Worm (Caenorhabditis elegans) whole organism, mixed stage, embryonic: Measurements from ENCODE around the gene C16A3.6.
A peak's percentile ranks its signal among the peaks of the same experiment; 100 is the strongest.

Experiments
- M03D4.4 ChIP-seq: sonication (generic microtip); optimal IDR thresholded peaks from 2 replicates; lab custom pipeline; 2017; ENCODE audit warnings: mild to moderate bottlenecking, missing genetic modification characterization, missing compliant biosample characterization
- bed-3 ChIP-seq: fragments of 200-800 bp; sonication (Bioruptor generic); optimal IDR thresholded peaks from 3 replicates; lab custom pipeline; 2018; ENCODE audit warnings: mild to moderate bottlenecking, missing genetic modification characterization, moderate library complexity, missing compliant biosample characterization
- blmp-1 ChIP-seq: fragments of 150-350 bp; optimal IDR thresholded peaks from 2 replicates; lab custom pipeline; 2014; ENCODE audit warnings: missing biosample characterization, missing genetic modification characterization
- ceh-39 ChIP-seq: fragments of 150-350 bp; optimal IDR thresholded peaks from 2 replicates; lab custom pipeline; 2014; ENCODE audit warnings: missing biosample characterization, missing genetic modification characterization
- ceh-43 ChIP-seq: fragments of 200-800 bp; sonication (Bioruptor generic); optimal IDR thresholded peaks from 2 replicates; lab custom pipeline; 2018; ENCODE audit warnings: mild to moderate bottlenecking, missing genetic modification characterization, moderate library complexity, missing compliant biosample characterization
- ceh-83 ChIP-seq: fragments of 200-800 bp; sonication (Bioruptor generic); optimal IDR thresholded peaks from 2 replicates; lab custom pipeline; 2018; ENCODE audit warnings: mild to moderate bottlenecking, missing genetic modification characterization, missing compliant biosample characterization
- ces-1 ChIP-seq: fragments of 150-350 bp; optimal IDR thresholded peaks from 2 replicates; lab custom pipeline; 2014; ENCODE audit warnings: missing biosample characterization, missing genetic modification reagents, missing genetic modification characterization
- cnd-1 ChIP-seq: fragments of 200-800 bp; sonication (Bioruptor generic); optimal IDR thresholded peaks from 2 replicates; lab custom pipeline; 2018; ENCODE audit warnings: mild to moderate bottlenecking, missing genetic modification characterization, missing compliant biosample characterization
- drap-1 ChIP-seq: fragments of 200-800 bp; sonication (Bioruptor generic); optimal IDR thresholded peaks from 3 replicates; lab custom pipeline; 2018; ENCODE audit warnings: mild to moderate bottlenecking, missing genetic modification characterization, missing compliant biosample characterization
- elt-3 ChIP-seq: fragments of 150-350 bp; optimal IDR thresholded peaks from 2 replicates; lab custom pipeline; 2014; ENCODE audit warnings: missing biosample characterization, missing genetic modification characterization
- flh-1 ChIP-seq: fragments of 200-800 bp; sonication (Bioruptor generic); optimal IDR thresholded peaks from 2 replicates; lab custom pipeline; 2018; ENCODE audit warnings: mild to moderate bottlenecking, missing genetic modification characterization, moderate library complexity, missing compliant biosample characterization
- ham-2 ChIP-seq: fragments of 200-800 bp; sonication (Bioruptor generic); optimal IDR thresholded peaks from 2 replicates; lab custom pipeline; 2018; ENCODE audit warnings: mild to moderate bottlenecking, missing genetic modification characterization, missing compliant biosample characterization
- hlh-1 ChIP-seq: fragments of 150-350 bp; optimal IDR thresholded peaks from 2 replicates; lab custom pipeline; 2014; ENCODE audit warnings: missing biosample characterization, missing genetic modification reagents, missing genetic modification characterization
- lin-13 ChIP-seq: fragments of 150-350 bp; optimal IDR thresholded peaks from 2 replicates; lab custom pipeline; 2014; ENCODE audit warnings: missing biosample characterization, missing genetic modification characterization
- lin-32 ChIP-seq: fragments of 200-800 bp; sonication (Bioruptor generic); optimal IDR thresholded peaks from 2 replicates; lab custom pipeline; 2018; ENCODE audit warnings: mild to moderate bottlenecking, missing genetic modification characterization, missing compliant biosample characterization
- lsy-2 ChIP-seq: fragments of 150-350 bp; optimal IDR thresholded peaks from 2 replicates; lab custom pipeline; 2014; ENCODE audit warnings: missing biosample characterization, missing genetic modification characterization
- mab-5 ChIP-seq: fragments of 150-350 bp; optimal IDR thresholded peaks from 2 replicates; lab custom pipeline; 2014; ENCODE audit warnings: missing biosample characterization, missing genetic modification characterization
- mep-1 ChIP-seq: fragments of 150-350 bp; optimal IDR thresholded peaks from 2 replicates; lab custom pipeline; 2017; ENCODE audit warnings: missing biosample characterization, missing genetic modification reagents, missing genetic modification characterization, inconsistent platforms
- mls-2 ChIP-seq: sonication (generic microtip); optimal IDR thresholded peaks from 2 replicates; lab custom pipeline; 2016; ENCODE audit warnings: mild to moderate bottlenecking, missing genetic modification characterization, moderate library complexity, missing compliant biosample characterization
- nhr-12 ChIP-seq: fragments of 150-350 bp; optimal IDR thresholded peaks from 2 replicates; lab custom pipeline; 2014; ENCODE audit warnings: missing biosample characterization, missing genetic modification characterization
- nhr-2 ChIP-seq: fragments of 150-350 bp; optimal IDR thresholded peaks from 2 replicates; lab custom pipeline; 2014; ENCODE audit warnings: missing biosample characterization, missing genetic modification characterization
- nhr-237 ChIP-seq: fragments of 150-350 bp; optimal IDR thresholded peaks from 2 replicates; lab custom pipeline; 2014; ENCODE audit warnings: missing biosample characterization, missing genetic modification characterization
- nhr-28 ChIP-seq: fragments of 150-350 bp; optimal IDR thresholded peaks from 2 replicates; lab custom pipeline; 2014; ENCODE audit warnings: missing biosample characterization, missing genetic modification characterization
- pha-4 ChIP-seq: fragments of 150-350 bp; optimal IDR thresholded peaks from 2 replicates; lab custom pipeline; 2018; ENCODE audit warnings: missing biosample characterization, missing genetic modification reagents, missing genetic modification characterization
- sem-2 ChIP-seq: fragments of 200-800 bp; sonication (Bioruptor generic); optimal IDR thresholded peaks from 2 replicates; lab custom pipeline; 2018; ENCODE audit warnings: mild to moderate bottlenecking, missing genetic modification characterization, missing compliant biosample characterization
- sptf-1 ChIP-seq: sonication (generic microtip); optimal IDR thresholded peaks from 2 replicates; lab custom pipeline; 2017; ENCODE audit warnings: mild to moderate bottlenecking, missing genetic modification characterization, moderate library complexity, missing compliant biosample characterization
- tbx-8 ChIP-seq: fragments of 200-800 bp; sonication (Bioruptor generic); optimal IDR thresholded peaks from 2 replicates; lab custom pipeline; 2018; ENCODE audit warnings: mild to moderate bottlenecking, missing genetic modification characterization, moderate library complexity, missing compliant biosample characterization
- unc-120 ChIP-seq: sonication (generic microtip); optimal IDR thresholded peaks from 2 replicates; lab custom pipeline; 2017; ENCODE audit warnings: missing genetic modification characterization, missing compliant biosample characterization; ENCODE audit not compliant: poor library complexity, severe bottlenecking
- unc-39 ChIP-seq: fragments of 150-350 bp; optimal IDR thresholded peaks from 2 replicates; lab custom pipeline; 2014; ENCODE audit warnings: missing biosample characterization, missing genetic modification characterization
- unc-62 ChIP-seq: fragments of 150-350 bp; optimal IDR thresholded peaks from 2 replicates; lab custom pipeline; 2014; ENCODE audit warnings: missing biosample characterization, missing genetic modification reagents, missing genetic modification characterization
- zip-8 ChIP-seq: fragments of 150-350 bp; optimal IDR thresholded peaks from 2 replicates; lab custom pipeline; 2014; ENCODE audit warnings: missing biosample characterization, missing genetic modification characterization
- ztf-11 ChIP-seq: fragments of 150-350 bp; optimal IDR thresholded peaks from 2 replicates; lab custom pipeline; 2014; ENCODE audit warnings: missing biosample characterization, missing genetic modification characterization

C16A3.6 gene

DNA sequence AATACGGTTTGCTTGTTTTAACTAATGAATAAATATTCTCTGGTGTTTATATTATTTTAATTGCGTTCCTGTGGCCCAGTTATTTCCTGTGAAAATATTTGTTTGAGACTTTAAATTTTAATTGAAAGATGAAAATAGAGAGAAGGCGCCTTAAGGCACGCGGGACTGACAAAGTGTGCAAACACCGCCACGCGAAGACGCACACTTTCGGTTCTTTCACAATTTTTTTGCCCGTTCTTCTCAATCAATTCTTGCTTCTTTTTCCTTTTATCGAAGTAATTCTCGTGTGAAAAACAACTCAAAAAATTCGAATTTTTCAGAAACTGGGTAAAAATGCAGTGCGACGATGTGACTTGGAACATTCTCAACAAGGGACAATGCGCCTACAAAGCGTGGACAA, at the start of gene C16A3.6:
C16A3.6 (plus strand) TSS at position 84 of the 400 bp plus-strand sequence.
- TF ChIP-seq lsy-2 (tag; lab: Kevin White, UChicago) (peak; percentile 37), ceh-39 (tag; lab: Kevin White, UChicago) (no peak), cnd-1 (tag; lab: Kevin White, UChicago) (no peak), sptf-1 (tag; lab: Kevin White, UChicago) (peak; percentile 28), unc-120 (tag; lab: Kevin White, UChicago) (peak; percentile 40), hlh-1 (tag; lab: Kevin White, UChicago) (no peak), nhr-28 (tag; lab: Kevin White, UChicago) (no peak), tbx-8 (GFP tag; lab: Kevin White, UChicago) (no peak), ham-2 (GFP tag; lab: Kevin White, UChicago) (no peak), ceh-43 (GFP tag; lab: Kevin White, UChicago) (no peak)
- TF ChIP-seq, all 35 proteins: peak for 3

DNA sequence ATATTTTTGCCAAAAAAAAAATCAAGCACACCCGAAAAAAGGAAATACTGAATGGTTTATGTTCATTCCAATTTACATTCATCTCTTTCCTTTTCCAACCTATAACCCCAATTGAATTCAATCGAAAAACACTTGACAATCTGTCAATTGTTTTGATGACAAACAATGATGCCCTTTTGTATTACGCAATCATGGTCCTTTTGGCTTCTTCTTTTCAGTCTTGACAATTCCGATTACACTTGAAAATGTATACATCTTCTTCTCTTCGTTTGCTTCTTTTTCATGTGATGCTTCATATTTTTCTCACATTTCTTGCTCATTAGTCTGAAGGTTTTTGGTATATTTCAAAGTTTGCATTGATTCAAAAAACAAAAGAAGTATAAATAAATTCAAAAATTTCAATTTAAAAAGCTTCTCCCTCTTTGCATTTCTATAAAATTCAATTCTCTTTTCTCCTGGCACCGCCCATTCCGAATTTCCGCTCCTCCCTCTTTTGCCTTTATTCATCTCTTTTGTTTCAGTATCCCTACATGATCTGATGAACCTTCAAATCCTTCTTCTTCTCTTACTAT, 47.7 kb upstream of the C16A3.6 start, which contains the start of gene C56G2.4:
C56G2.4 (plus strand) TSS at position 522 of the 572 bp plus-strand sequence.
- TF ChIP-seq lin-32 (no peak), elt-3 (no peak), bed-3 (GFP tag; lab: Kevin White, UChicago) (no peak), nhr-28 (tag; lab: Kevin White, UChicago) (no peak), M03D4.4 (tag; lab: Kevin White, UChicago) (no peak), zip-8 (tag; lab: Kevin White, UChicago) (peak; percentile 90), unc-120 (tag; lab: Kevin White, UChicago) (no peak), lsy-2 (tag; lab: Kevin White, UChicago) (no peak)

DNA sequence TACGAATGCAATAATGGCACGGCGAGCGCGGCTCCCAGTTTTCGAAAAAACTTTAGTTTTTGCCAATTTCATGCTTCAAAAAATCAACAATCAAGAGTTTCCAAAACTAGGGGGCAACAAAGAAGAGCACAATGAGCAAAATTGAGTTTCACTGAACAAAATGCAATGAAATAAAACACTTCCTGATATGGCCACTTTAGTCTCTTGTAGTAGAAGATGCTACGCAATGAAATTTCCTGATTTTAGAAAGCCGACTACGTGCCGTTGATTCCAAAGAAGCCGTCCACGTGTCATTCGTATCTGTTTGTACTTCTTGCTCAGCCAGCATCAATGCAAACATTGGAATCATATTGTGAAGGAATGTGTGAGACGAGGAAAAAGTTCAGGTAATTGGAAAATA, 44.6 kb upstream of the C16A3.6 start:
- TF ChIP-seq nhr-28 (tag; lab: Kevin White, UChicago) = no peak
- peak; percentile 80 for TF ChIP-seq ces-1
- no peak for TF ChIP-seq pha-4 (tag; lab: Kevin White, UChicago)

DNA sequence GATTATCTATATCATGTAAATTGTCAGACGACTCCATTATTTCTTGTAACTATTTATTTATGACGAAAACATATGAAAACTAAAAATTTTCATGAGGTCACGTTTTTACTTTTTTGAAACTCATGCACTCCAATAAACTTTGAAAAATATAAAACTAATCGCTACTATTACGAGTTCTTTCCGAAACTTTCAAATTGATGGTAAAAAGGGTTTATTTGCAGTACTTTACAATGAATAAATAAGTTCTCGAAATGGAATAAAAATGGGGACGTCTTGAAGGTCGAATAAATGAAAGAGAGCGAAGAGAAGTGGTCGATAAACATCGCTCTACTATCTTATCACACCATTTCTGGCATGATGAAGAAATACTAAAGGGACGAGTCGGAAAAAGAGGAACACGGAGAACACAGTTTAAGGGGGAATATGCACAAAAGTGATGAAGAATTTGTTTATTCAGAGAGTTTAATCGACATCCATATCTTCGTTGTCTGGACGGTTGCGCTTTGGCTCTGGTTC, 39.0 kb upstream of the C16A3.6 start, which contains the start of gene let-767:
let-767 (minus strand) TSS at position 51 of the 516 bp plus-strand sequence.
- no peak for TF ChIP-seq lin-13 (tag; lab: Kevin White, UChicago)
- TF ChIP-seq, all 35 proteins: peak for 0

DNA sequence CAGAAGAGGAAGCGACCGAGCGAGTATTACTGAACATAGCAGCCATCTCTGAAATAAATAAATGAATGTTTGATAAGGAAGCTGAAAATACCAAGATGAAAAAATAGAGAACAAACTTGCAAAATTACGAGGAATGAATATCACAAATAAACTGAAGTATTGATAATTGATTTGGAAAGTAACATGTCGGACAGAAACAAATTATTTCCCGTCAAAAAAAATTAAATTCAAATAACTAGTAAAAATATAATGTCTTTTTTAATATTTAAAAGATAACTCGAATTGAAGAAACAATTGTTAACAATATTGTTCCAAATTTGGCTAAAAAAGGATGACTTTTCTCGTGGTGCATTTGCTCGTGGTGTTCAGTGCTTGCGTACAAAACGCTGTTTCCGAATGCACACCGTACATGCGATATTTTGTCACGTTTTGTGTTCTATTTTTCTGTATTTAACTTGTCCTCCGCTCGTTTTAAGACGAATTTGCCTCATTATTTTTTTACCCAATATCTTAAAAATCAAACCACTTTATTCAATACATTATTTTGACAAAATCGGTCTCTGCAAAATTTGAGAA, 37.0 kb upstream of the C16A3.6 start, which contains the start of gene rpn-13:
rpn-13 (minus strand) TSS at position 51 of the 576 bp plus-strand sequence.
- TF ChIP-seq ces-1 = peak; percentile 33
- no peak for TF ChIP-seq mep-1 (tag; lab: Kevin White, UChicago)
- peak; percentile 42 for TF ChIP-seq drap-1
- peak; percentile 97 for TF ChIP-seq lsy-2 (tag; lab: Kevin White, UChicago)
- TF ChIP-seq zip-8 (tag; lab: Kevin White, UChicago) = no peak
- peak; percentile 31 for TF ChIP-seq lin-13 (tag; lab: Kevin White, UChicago)
- peak; percentile 10 for TF ChIP-seq pha-4 (tag; lab: Kevin White, UChicago)
- TF ChIP-seq unc-120 (tag; lab: Kevin White, UChicago) = peak; percentile 95
- TF ChIP-seq ceh-43 (GFP tag; lab: Kevin White, UChicago) = peak; percentile 0
- TF ChIP-seq M03D4.4 (tag; lab: Kevin White, UChicago) = peak; percentile 43

DNA sequence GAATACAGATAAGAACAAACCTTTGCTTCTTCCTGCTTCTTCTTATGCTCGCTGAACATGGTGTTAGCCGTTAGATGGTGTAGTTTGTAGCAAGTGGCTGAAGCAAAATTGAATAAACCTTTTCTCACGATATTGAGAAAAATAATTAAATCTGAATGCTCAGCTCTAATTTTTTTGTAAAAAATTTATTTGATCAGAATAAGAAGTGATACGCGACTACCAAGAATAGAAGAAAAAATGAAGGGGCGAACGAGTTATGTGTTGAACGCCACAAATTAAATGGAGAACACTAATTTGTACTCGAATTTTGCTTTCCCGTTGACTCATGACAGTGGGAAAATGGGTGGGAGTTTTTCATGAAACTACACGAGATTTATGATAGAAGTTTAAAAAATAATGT, 35.8 kb upstream of the C16A3.6 start, which contains the start of gene C56G2.9:
C56G2.9 (minus strand) TSS at position 101 of the 400 bp plus-strand sequence.
- no peak for TF ChIP-seq bed-3 (GFP tag; lab: Kevin White, UChicago)
- no peak for TF ChIP-seq flh-1 (GFP tag; lab: Kevin White, UChicago)
- TF ChIP-seq drap-1 = no peak

DNA sequence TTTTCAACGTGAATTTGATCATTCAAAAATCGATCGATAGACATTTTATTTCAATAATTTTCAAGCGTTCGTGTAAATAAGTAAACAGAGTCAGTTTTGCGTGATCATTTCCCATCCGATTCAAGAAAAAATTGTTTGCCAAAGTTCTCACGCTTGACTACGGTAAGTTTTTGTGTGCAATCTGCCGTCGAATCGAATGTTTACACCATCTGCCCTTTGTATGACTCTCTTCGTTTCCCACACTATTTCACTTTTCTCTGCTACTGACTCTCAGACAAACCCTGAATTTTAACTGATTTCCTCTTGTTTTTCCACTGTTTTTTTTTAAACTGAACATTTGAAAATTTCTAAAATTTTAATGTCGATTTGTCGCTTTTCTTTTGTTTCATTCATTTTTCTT, 34.3 kb upstream of the C16A3.6 start:
- TF ChIP-seq unc-62 (GFP tag; lab: Kevin White, UChicago) = no peak
- no peak for TF ChIP-seq zip-8 (tag; lab: Kevin White, UChicago)
- no peak for TF ChIP-seq blmp-1 (tag; lab: Kevin White, UChicago)
- TF ChIP-seq unc-39 (tag; lab: Kevin White, UChicago) = no peak
- peak; percentile 84 for TF ChIP-seq mep-1 (tag; lab: Kevin White, UChicago)
- no peak for TF ChIP-seq nhr-12 (tag; lab: Kevin White, UChicago)
- TF ChIP-seq unc-120 (tag; lab: Kevin White, UChicago) = peak; percentile 32
- peak; percentile 52 for TF ChIP-seq drap-1
- peak; percentile 61 for TF ChIP-seq sptf-1 (tag; lab: Kevin White, UChicago)
- no peak for TF ChIP-seq ceh-83 (GFP tag; lab: Kevin White, UChicago)
- TF ChIP-seq ham-2 (GFP tag; lab: Kevin White, UChicago) = no peak
- TF ChIP-seq mab-5 (tag; lab: Kevin White, UChicago) = peak; percentile 20
- TF ChIP-seq cnd-1 (tag; lab: Kevin White, UChicago) = peak; percentile 71
- TF ChIP-seq elt-3 = peak; percentile 18
- no peak for TF ChIP-seq sem-2 (GFP tag; lab: Kevin White, UChicago)
- TF ChIP-seq ztf-11 (tag; lab: Kevin White, UChicago) = no peak
- TF ChIP-seq nhr-2 (tag; lab: Kevin White, UChicago) = no peak
- TF ChIP-seq lin-13 (tag; lab: Kevin White, UChicago) = peak; percentile 63
- TF ChIP-seq tbx-8 (GFP tag; lab: Kevin White, UChicago) = no peak
- TF ChIP-seq mls-2 (tag; lab: Kevin White, UChicago) = no peak
- TF ChIP-seq nhr-237 = peak; percentile 81
- no peak for TF ChIP-seq ceh-43 (GFP tag; lab: Kevin White, UChicago)
- no peak for TF ChIP-seq nhr-28 (tag; lab: Kevin White, UChicago)
- no peak for TF ChIP-seq M03D4.4 (tag; lab: Kevin White, UChicago)
